Worm (Caenorhabditis elegans) whole organism, L4/young adult: ENCODE results near the gene ceh-13.

Experiments
- W03F9.2 ChIP-seq: fragments of 150-350 bp; optimal IDR thresholded peaks from 2 replicates; lab custom pipeline; 2014; ENCODE audit warnings: missing biosample characterization, missing genetic modification characterization
- dao-5 ChIP-seq: sonication (generic microtip); optimal IDR thresholded peaks from 2 replicates; lab custom pipeline; 2016; ENCODE audit warnings: missing genotype, missing genetic modification characterization, moderate library complexity, missing compliant biosample characterization
- him-1 ChIP-seq: sonication (generic microtip); optimal IDR thresholded peaks from 2 replicates; lab custom pipeline; 2016; ENCODE audit warnings: missing genotype, missing genetic modification reagents, missing genetic modification characterization, missing compliant biosample characterization

Gene ceh-13

DNA sequence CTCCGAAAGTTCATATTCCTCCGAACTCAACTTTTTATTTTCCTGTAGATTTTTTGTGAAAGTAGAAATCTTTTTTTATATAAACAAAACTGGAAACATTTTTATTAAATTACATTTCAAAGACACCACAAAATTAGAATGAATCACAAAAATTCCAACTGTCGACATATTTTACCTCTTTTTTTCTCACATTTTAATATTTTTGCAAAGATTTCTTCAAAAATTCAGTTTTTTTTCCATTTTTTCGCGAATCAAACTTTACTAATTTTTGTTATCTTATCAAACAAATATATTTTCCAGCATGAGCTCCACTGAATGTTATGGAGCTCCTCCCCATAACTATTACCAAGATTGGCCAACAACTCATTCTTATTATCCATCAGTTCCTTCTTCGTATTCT is at the start of gene ceh-13:
Gene ceh-13, plus strand, starts transcription at position 301 of the 400 bp plus-strand sequence.
- TF ChIP-seq him-1 (tag; lab: Kevin White, UChicago), result no peak
- TF ChIP-seq W03F9.2, result no peak
- TF ChIP-seq dao-5 (tag; lab: Kevin White, UChicago), result no peak

DNA sequence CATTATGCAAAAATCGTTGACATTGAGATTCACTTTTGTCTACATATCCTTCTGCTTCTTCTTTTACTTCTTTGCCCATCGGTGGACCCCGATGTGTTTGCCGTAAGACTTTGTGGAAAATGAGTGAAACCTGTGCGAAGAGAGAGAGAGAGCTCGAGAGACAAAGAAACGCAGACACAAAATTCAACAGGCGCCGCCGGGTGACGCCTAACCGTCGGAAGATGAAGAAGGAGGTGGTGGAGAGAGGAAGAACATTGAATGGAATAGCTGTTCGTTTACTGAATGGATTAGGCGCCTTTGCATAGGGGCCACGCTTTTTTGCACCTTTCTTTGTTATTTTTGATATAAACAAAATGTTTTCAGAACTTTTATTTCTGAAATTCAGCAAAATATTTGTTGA is 48.5 kb upstream of the ceh-13 start:
- TF ChIP-seq W03F9.2 (no peak), him-1 (tag; lab: Kevin White, UChicago) (no peak), dao-5 (tag; lab: Kevin White, UChicago) (no peak)

DNA sequence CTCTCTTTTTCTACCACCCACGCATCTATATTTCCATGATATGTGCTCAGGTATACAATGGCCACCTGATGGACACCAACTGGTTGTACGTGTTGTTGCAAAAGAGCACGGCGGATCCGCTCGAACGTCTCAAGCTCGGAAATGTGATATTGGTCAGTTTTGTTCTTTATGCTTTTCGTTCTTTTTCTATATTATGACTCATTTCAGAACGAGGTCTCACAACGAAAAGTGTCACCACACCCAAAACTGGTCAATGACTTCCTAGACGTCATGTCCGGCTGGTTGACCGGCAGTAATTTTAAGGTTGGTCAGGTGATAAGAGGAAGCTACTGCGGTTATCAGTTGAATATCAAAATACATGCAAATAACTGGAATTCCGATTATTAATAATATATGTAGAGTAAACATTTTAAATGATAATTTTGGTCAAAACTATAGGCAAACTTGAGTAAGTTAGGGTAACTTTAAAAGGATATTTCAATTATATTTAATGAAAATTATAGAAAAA is 47.3 kb upstream of the ceh-13 start, which contains the start of gene cls-1:
Gene cls-1, plus strand, starts transcription at position 51 of the 508 bp plus-strand sequence.
- no peak for TF ChIP-seq W03F9.2
- TF ChIP-seq him-1 (tag; lab: Kevin White, UChicago), result no peak
- TF ChIP-seq dao-5 (tag; lab: Kevin White, UChicago), result no peak

DNA sequence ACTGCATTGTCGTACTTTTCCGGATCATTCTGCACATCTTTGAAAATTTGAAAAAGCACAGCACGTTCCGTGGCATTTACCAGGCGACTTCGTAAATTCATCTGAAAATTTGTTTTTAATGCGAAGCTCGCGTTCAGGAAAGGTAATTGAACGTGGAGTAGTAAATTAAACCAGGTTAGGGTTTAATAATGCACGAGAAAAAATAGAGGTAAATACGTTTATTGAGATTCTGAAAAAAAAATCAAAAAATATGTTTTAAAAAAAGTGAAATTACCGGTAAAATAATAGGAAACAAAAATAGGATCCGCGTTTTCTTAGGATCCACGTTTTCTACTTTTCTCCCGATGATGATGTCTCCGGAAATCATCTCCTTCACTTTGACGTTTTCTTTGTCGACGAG is 37.0 kb upstream of the ceh-13 start, which contains the start of gene clk-2:
Gene clk-2, minus strand, starts transcription at position 101 of the 400 bp plus-strand sequence.
- no peak for TF ChIP-seq W03F9.2
- TF ChIP-seq dao-5 (tag; lab: Kevin White, UChicago), result no peak
- TF ChIP-seq him-1 (tag; lab: Kevin White, UChicago), result no peak

DNA sequence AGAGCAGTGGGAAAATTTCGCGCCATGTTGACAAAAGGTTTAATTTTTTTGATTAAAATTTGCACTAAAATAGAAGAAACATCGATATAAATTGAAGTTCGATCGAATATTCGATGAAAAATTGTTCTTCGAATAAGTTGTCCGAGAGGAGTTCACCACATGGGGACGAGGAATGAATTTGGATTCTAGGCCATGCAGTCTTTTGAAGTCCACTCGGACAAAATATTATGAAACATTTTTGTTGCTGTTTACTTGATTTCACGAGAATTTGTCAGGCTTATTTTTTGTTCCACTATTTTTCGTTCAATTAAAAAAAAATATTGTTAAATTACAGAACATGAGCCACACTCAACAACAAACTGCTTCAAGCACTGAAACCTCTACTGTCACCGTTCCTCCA is 34.8 kb upstream of the ceh-13 start, which contains the start of the genes cux-7 and C07H6.2:
Gene cux-7, minus strand, starts transcription at position 174 of the 400 bp plus-strand sequence.
Gene C07H6.2, plus strand, starts transcription at position 338 of the 400 bp plus-strand sequence.
- TF ChIP-seq dao-5 (tag; lab: Kevin White, UChicago) (peak; percentile 24), W03F9.2 (no peak), him-1 (tag; lab: Kevin White, UChicago) (peak; percentile 93)

DNA sequence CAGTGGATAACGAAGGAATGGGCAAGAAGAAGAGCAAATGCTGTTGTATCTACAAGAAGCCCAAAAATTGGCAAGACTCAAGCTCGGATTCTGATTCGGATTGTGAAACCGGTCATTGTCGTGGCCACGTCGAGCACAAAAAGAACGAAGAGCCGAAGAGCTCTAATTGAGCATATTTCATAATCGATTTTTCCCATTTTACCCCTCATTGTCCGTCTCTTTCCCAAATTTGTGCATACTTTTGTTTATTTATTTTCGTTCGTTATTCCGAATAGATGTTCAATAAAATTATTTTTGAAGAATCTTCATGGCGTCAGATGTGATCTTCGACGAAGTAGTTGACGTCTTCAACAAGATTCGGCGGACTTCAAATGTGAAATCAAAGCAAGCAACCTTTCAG is 34.3 kb upstream of the ceh-13 start, which contains the start of gene lig-4:
Gene lig-4, plus strand, starts transcription at position 301 of the 400 bp plus-strand sequence.
- TF ChIP-seq dao-5 (tag; lab: Kevin White, UChicago), result no peak
- no peak for TF ChIP-seq him-1 (tag; lab: Kevin White, UChicago)
- no peak for TF ChIP-seq W03F9.2

DNA sequence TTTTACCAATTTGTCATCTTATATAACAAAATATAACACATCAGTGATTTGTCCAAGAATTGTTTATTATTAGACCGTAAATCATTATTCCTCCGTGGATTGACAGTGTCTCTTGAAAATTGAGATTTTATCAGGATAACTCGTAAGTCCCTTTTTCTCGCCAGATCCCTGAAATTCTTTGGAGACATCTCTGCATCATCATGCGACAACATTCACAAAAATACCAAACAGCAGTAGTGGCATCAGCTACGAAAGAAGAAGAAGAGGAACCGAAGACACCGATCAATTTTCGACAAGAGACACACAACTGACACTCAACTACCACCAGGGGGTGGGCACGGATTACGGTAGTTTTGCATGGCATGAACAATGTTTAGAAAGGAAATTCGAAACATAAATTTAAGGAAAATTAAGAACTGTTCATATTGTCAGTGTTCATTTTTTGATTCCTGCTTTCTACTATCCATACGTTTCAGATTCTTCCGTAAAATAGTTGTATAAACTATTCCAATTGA is 30.6 kb upstream of the ceh-13 start:
- TF ChIP-seq him-1 (tag; lab: Kevin White, UChicago), result no peak
- no peak for TF ChIP-seq W03F9.2
- TF ChIP-seq dao-5 (tag; lab: Kevin White, UChicago), result no peak

DNA sequence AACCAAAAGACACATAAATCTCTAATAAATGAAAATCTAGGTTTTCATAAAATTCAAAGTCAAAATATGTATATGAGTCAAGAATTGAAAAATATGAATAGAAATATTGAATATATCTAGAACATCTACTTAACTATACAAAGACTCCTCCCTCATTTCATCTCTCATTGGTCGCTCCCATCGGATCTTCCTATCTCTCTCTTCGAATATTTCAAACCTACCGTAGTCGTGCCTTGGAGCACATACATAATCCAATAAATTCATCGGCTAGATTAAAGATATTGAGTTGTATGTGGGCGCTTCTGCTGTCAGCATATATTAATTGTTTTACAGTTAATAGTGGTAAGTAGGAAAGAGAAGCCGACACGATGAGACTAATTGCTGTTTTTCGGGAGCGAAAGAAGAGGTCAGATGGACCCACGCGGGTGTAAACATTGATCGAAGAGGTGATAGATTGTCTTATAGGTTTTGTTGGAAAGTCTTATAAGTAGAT is 28.4 kb upstream of the ceh-13 start:
- TF ChIP-seq him-1 (tag; lab: Kevin White, UChicago) (no peak), W03F9.2 (no peak), dao-5 (tag; lab: Kevin White, UChicago) (no peak)

DNA sequence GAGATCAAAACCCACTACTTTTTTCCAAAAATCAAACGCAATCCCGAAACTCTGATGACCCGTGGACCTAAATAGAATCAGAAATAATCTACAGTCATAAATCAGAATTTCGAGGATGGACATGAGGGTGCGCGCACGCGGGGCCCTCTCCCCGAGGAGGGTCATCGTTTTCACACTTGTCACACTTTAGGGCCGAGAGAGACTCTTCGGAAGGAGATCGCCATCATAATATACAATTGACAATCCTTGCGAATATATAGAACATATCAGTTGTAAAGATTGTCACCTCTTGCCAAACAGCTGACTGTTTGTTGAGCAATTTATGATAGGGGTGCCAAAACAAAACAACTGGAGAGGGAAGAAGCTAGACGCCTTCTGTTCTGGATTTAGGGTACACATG is 25.4 kb upstream of the ceh-13 start:
- TF ChIP-seq him-1 (tag; lab: Kevin White, UChicago), result no peak
- no peak for TF ChIP-seq dao-5 (tag; lab: Kevin White, UChicago)

DNA sequence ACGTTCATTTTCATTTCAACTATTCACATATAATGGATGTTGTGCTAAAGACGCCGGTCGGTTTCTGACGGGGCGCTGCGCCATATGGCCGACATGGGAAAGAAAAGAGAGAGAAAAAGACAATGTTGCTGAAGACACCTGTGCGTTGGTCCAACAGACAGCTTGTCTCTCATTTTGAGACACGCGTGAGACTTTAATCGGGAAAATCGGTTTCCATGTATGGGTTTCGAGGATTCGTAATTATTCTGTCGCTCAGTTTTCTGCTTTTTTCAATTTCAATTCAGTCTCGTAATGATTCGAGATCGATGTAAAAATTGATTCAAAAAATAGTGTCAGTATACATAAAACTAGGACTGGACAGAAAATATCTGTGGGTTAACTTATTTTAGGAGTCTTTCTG is 24.6 kb upstream of the ceh-13 start:
- TF ChIP-seq dao-5 (tag; lab: Kevin White, UChicago) (no peak), him-1 (tag; lab: Kevin White, UChicago) (no peak), W03F9.2 (no peak)

DNA sequence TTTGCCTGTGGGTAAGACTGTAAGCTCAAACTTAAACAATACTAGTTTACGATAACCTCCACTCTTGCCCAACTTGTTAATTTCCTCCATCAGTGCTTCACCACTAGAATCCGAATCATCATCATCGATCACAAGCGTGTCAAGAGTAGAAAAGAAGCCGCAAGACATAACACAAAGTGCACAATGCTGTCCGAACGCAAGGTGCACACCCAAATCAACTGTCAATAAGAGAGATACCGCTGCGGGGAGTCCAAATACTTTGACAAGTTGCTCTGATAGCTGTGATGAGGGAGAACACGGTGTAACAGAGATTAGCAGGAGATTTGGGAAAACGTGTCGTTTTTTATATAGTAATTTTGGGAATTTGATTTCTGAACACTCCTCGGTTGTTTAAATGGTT is 24.1 kb upstream of the ceh-13 start:
- no peak for TF ChIP-seq W03F9.2
- TF ChIP-seq him-1 (tag; lab: Kevin White, UChicago), result no peak

DNA sequence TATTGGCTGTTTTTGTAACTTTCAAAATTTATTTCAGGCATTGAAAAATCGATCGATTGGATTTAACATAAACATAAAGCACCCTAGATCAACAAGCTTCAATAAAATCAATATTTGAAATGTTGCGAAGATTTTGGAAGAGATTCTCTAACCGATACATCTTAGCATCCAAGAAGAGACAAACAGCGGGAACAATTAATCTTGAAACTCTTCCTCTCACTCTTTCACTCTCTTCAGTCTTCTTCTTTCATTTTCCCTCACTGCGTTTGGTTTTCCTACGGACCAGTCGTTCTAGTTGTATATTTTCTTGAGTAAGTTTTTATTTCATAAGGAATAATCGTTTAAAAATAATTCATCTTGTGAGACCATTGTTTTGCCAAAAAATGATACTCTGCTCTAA is 22.4 kb upstream of the ceh-13 start:
- no peak for TF ChIP-seq W03F9.2
- no peak for TF ChIP-seq him-1 (tag; lab: Kevin White, UChicago)
- no peak for TF ChIP-seq dao-5 (tag; lab: Kevin White, UChicago)

DNA sequence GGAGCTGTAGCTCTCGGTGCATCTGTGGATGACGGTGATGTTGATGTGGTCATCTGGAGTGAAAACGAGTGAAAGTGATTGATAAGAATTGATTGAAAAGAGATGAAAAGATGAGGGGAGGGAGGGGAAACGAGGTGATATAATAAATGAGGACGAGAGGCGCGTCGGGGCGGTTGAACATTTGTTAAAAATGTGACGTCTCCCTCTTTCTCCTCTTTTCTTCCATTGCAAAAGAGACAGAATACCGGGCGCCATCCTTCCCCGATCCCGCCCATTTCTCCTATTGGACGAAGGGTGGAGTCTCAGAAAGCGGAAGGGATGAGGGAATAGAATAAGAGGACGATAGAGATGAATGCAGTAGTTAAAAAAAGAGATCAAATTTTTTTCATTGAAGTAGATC is 20.8 kb upstream of the ceh-13 start:
- TF ChIP-seq W03F9.2 (no peak), him-1 (tag; lab: Kevin White, UChicago) (no peak), dao-5 (tag; lab: Kevin White, UChicago) (no peak)

DNA sequence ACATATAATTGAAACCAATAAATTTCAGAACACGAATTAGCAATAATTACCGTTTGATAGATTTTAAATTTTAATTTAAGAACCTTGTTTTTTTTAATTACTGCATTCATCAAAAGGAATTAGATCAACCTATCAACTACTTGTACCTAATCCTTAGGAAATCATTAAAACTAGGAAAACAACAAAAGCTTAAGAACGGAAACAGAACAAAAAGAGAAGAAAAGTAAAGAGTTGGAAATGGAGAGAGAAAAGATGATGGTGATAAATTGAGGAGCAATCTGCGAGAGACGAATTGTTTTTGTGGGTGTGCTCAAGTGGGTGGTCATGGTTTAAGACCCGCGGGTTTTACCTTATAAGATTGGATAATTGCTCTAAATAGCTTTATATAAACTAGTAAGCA is 20.1 kb upstream of the ceh-13 start:
- no peak for TF ChIP-seq W03F9.2
- no peak for TF ChIP-seq him-1 (tag; lab: Kevin White, UChicago)
- no peak for TF ChIP-seq dao-5 (tag; lab: Kevin White, UChicago)

DNA sequence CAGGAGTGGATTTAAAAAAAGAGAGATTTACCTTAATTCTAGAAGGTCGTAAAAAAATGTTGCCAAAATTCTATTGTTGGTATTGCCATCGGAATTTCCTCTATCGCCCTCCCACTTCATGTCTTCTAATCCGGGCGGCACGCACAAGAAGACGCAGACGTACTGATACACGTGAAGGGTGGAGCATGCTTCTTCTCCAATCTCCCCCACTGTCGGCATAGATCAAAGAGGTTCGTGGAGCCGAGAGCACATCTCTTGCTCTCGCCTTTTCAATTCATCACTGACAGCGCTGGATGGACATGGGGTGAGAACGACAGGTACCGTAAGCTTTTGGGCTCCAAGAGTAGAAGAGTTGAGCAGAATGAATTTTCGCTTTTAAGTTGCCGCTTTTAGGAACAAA is 18.9 kb upstream of the ceh-13 start, which contains the start of gene lin-39:
Gene lin-39, minus strand, starts transcription at position 74 of the 400 bp plus-strand sequence.
- TF ChIP-seq dao-5 (tag; lab: Kevin White, UChicago) (no peak), W03F9.2 (no peak), him-1 (tag; lab: Kevin White, UChicago) (no peak)
